Fruit fly (Drosophila melanogaster) Kc167 (cell line): ENCODE measurements around the gene CG43117.

Source experiments
- insv ChIP-seq: fragments of >200 bp; optimal IDR thresholded peaks from 3 replicates; lab custom pipeline; 2018; ENCODE audit warnings: missing external identifiers
- psq ChIP-seq: fragments of >200 bp; optimal IDR thresholded peaks from 2 replicates; lab custom pipeline; 2017; ENCODE audit warnings: missing external identifiers
- ttk ChIP-seq: sonication (Bioruptor generic); optimal IDR thresholded peaks from 2 replicates; lab custom pipeline; 2017; ENCODE audit warnings: missing external identifiers

dm6 chr3R:26433743-26434142, 20.9 kb upstream of the CG43117 start:
- TF ChIP-seq psq (lab: Kevin White, UChicago) = no peak
- no peak for TF ChIP-seq ttk
- TF ChIP-seq insv (lab: Kevin White, UChicago) = no peak
